Fruit fly (Drosophila melanogaster): ENCODE data around the gene CG8483.

Gene CG8483

dm6 chr3R:13208451-13208850 is 5.8 kb downstream of the CG8483 start:
- TF ChIP-seq Hr83 (GFP tag; optimal IDR thresholded peaks at IDR 0.05; ENCODE audit: poor library complexity, severe bottlenecking), result no peak
- TF ChIP-seq foxo (GFP tag; optimal IDR thresholded peaks at IDR 0.05), result no peak
- no peak for TF ChIP-seq woc (GFP tag; optimal IDR thresholded peaks at IDR 0.05)
- no peak for TF ChIP-seq fru (GFP tag; optimal IDR thresholded peaks at IDR 0.05)
- peak; percentile 59 for TF ChIP-seq Vsx2 (GFP tag; optimal IDR thresholded peaks at IDR 0.05; ENCODE audit: partially characterized antibody)
- no peak for TF ChIP-seq Abd-B (GFP tag; optimal IDR thresholded peaks at IDR 0.05)
- no peak for TF ChIP-seq rgr (GFP tag; optimal IDR thresholded peaks at IDR 0.05)
- peak; percentile 92 for TF ChIP-seq Dif (GFP tag; optimal IDR thresholded peaks at IDR 0.05; ENCODE audit: partially characterized antibody)
- TF ChIP-seq dl (GFP tag; optimal IDR thresholded peaks at IDR 0.05; ENCODE audit: insufficient read depth in 1 of 2, partially characterized antibody in 2 of 2), result peak in 1 of 2 experiments; percentile 65

- no peak for TF ChIP-seq Jra (GFP tag; optimal IDR thresholded peaks at IDR 0.05)
- TF ChIP-seq sv (GFP tag; optimal IDR thresholded peaks at IDR 0.05), result no peak
- no peak for TF ChIP-seq brk (GFP tag; optimal IDR thresholded peaks at IDR 0.05)
- TF ChIP-seq HLH106 (tag; optimal IDR thresholded peaks at IDR 0.05), result no peak
- TF ChIP-seq br (GFP tag; optimal IDR thresholded peaks at IDR 0.05), result no peak
- TF ChIP-seq Hr78 (GFP tag; optimal IDR thresholded peaks at IDR 0.05), result no peak
- no peak for TF ChIP-seq CG9705 (GFP tag; optimal IDR thresholded peaks at IDR 0.05)
- TF ChIP-seq lola (GFP tag; optimal IDR thresholded peaks at IDR 0.05), result no peak
- TF ChIP-seq dl (GFP tag; optimal IDR thresholded peaks at IDR 0.05; ENCODE audit: insufficient read depth in 1 of 2, partially characterized antibody in 2 of 2), result no peak
- no peak for TF ChIP-seq sage (GFP tag; optimal IDR thresholded peaks at IDR 0.05)
Measured at dm6 chr3R:13200402-13200801, 13.9 kb downstream of the CG8483 start.

DNA sequence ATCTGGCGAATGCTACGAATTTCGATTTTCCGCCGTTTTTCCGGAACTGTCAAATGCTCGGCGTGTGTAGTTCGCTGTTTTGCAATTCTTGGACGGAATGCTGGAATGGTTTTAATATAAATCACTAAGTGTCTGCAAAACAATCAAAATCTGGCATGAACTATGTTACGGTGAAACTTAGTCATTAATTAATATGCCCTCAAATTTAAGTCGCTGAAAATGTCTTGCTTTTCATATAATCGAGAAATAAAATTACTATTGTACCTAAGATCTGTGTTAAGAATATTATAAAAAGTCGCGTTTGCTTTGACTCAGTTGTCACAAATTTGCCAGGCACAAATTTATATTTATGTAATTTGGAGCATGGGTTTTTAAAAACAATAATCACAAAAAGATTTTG is 23.0 kb downstream of the CG8483 start, which contains the start of gene CG8141:
CG8141 (plus strand) TSS at position 301 of the 400 bp plus-strand sequence.
- TF ChIP-seq fru (GFP tag; optimal IDR thresholded peaks at IDR 0.05) (no peak), dmrt93B (GFP tag; optimal IDR thresholded peaks at IDR 0.05) (no peak), Abd-B (GFP tag; optimal IDR thresholded peaks at IDR 0.05) (no peak), sv (GFP tag; optimal IDR thresholded peaks at IDR 0.05) (no peak), dl (GFP tag; optimal IDR thresholded peaks at IDR 0.05; ENCODE audit: insufficient read depth in 1 of 2, partially characterized antibody in 2 of 2) (no peak), woc (GFP tag; optimal IDR thresholded peaks at IDR 0.05) (no peak)

- TF ChIP-seq Dif (GFP tag; optimal IDR thresholded peaks at IDR 0.05; ENCODE audit: partially characterized antibody), result no peak
- TF ChIP-seq tai (GFP tag; optimal IDR thresholded peaks at IDR 0.05), result no peak
- no peak for TF ChIP-seq Myc (optimal IDR thresholded peaks at IDR 0.05)
- TF ChIP-seq sv (GFP tag; optimal IDR thresholded peaks at IDR 0.05), result no peak
- TF ChIP-seq ey (GFP tag; optimal IDR thresholded peaks at IDR 0.05), result no peak
- no peak for TF ChIP-seq Vsx2 (GFP tag; optimal IDR thresholded peaks at IDR 0.05; ENCODE audit: partially characterized antibody)
- no peak for TF ChIP-seq N (GFP tag; optimal IDR thresholded peaks at IDR 0.05)
- TF ChIP-seq sage (GFP tag; optimal IDR thresholded peaks at IDR 0.05), result no peak
- no peak for TF ChIP-seq lola (GFP tag; optimal IDR thresholded peaks at IDR 0.05)
- TF ChIP-seq fru (GFP tag; optimal IDR thresholded peaks at IDR 0.05), result no peak
- TF ChIP-seq OdsH (GFP tag; optimal IDR thresholded peaks at IDR 0.05), result no peak
- TF ChIP-seq pan (optimal IDR thresholded peaks at IDR 0.05), result no peak
- TF ChIP-seq br (GFP tag; optimal IDR thresholded peaks at IDR 0.05), result no peak
- TF ChIP-seq dl (GFP tag; optimal IDR thresholded peaks at IDR 0.05; ENCODE audit: insufficient read depth in 1 of 2, partially characterized antibody in 2 of 2), result no peak
- no peak for TF ChIP-seq woc (GFP tag; optimal IDR thresholded peaks at IDR 0.05)
- no peak for TF ChIP-seq CrebA (GFP tag; optimal IDR thresholded peaks at IDR 0.05; ENCODE audit: borderline replicate concordance)
- TF ChIP-seq HLH106 (tag; optimal IDR thresholded peaks at IDR 0.05), result no peak
- TF ChIP-seq usp (GFP tag; optimal IDR thresholded peaks at IDR 0.05), result no peak
- no peak for TF ChIP-seq Hr78 (GFP tag; optimal IDR thresholded peaks at IDR 0.05)
Measured at dm6 chr3R:13188219-13188618, 26.0 kb downstream of the CG8483 start, which contains the start of gene CG14380. CG14380 (plus strand) TSS chr3R:13188519.

DNA sequence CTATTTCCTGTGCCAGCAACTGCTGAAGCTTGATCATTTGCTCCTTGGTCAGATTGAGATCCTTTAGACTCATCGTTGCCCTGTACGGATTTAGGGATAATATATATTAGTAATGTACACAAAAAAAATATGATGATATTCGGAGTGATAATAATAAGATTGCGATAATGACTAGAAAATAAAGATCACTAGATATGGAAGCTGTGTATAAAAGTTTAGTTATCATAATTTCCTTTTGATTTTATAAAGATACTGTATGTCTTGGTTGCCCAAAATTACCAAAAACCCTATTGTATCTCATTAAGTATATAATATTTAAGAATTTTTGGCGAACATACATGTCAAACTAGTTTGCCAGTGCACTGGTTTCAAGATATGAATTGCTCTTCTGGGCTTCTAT is 27.9 kb downstream of the CG8483 start, which contains the start of gene CG8508:
CG8508 (minus strand) TSS at position 101 of the 400 bp plus-strand sequence.
- no peak for TF ChIP-seq Hnf4 (GFP tag; optimal IDR thresholded peaks at IDR 0.05)
- TF ChIP-seq CrebA (GFP tag; optimal IDR thresholded peaks at IDR 0.05; ENCODE audit: borderline replicate concordance), result no peak
- TF ChIP-seq rgr (GFP tag; optimal IDR thresholded peaks at IDR 0.05), result no peak
- TF ChIP-seq GATAd (GFP tag; optimal IDR thresholded peaks at IDR 0.05), result no peak
- no peak for TF ChIP-seq OdsH (GFP tag; optimal IDR thresholded peaks at IDR 0.05)
- TF ChIP-seq Mio (GFP tag; optimal IDR thresholded peaks at IDR 0.05), result no peak
- no peak for TF ChIP-seq psq (GFP tag; optimal IDR thresholded peaks at IDR 0.05)

All from whole organism, wandering third instar larva.